Worm (Caenorhabditis elegans): Measurements from ENCODE around the gene W03F9.11.
A peak's percentile ranks its signal among the peaks of the same experiment; 100 is the strongest.

Gene W03F9.11

ce11 chrV:122750-123149 is 18.4 kb downstream of the W03F9.11 start, which contains the start of gene cgp-1 (continued):
- TF ChIP-seq nhr-6 (tag; optimal IDR thresholded peaks at IDR 0.05) (peak; percentile 19), dpl-1 (GFP tag; optimal IDR thresholded peaks at IDR 0.05) (peak; percentile 26)

ce11 chrV:122249-122648 is 18.9 kb downstream of the W03F9.11 start:
- TF ChIP-seq egl-43 (GFP tag; IDR thresholded peaks at IDR 0.05) (0 out of 2 replicates have a peak, but pooled peaks have one; percentile 7), set-16 (GFP tag; IDR thresholded peaks at IDR 0.05) (peak; percentile 81), T26A8.4 (GFP tag; IDR thresholded peaks at IDR 0.05) (no peak)

ce11 chrV:117312-117711 is 23.8 kb downstream of the W03F9.11 start:
- TF ChIP-seq T26A8.4 (GFP tag; IDR thresholded peaks at IDR 0.05) (peak; percentile 58), hlh-30 (tag; optimal IDR thresholded peaks at IDR 0.05; ENCODE audit: insufficient read depth) (no peak), T20F7.1 (GFP tag; optimal IDR thresholded peaks at IDR 0.05) (no peak), unc-39 (tag; optimal IDR thresholded peaks at IDR 0.05) (no peak), ceh-20 (GFP tag; IDR thresholded peaks at IDR 0.05) (no peak), snpc-1.2 (GFP tag; IDR thresholded peaks at IDR 0.05) (no peak), ceh-62 (tag; optimal IDR thresholded peaks at IDR 0.05) (no peak), mes-2 (tag; optimal IDR thresholded peaks at IDR 0.05; ENCODE audit: poor library complexity, severe bottlenecking) (no peak), rbr-2 (tag; optimal IDR thresholded peaks at IDR 0.05) (no peak), F49E8.2 (tag; optimal IDR thresholded peaks at IDR 0.05; ENCODE audit: borderline replicate concordance) (no peak), zip-11 (GFP tag; IDR thresholded peaks at IDR 0.05) (no peak), ZK337.2 (GFP tag; IDR thresholded peaks at IDR 0.05) (no peak), D1046.2 (GFP tag; IDR thresholded peaks at IDR 0.05) (0 out of 2 replicates have a peak, but pooled peaks have one; percentile 46), nhr-41 (GFP tag; IDR thresholded peaks at IDR 0.05) (0 out of 2 replicates have a peak, but pooled peaks have one; percentile 15), R02D3.7 (tag; optimal IDR thresholded peaks at IDR 0.05) (no peak), tra-1 (GFP tag; IDR thresholded peaks at IDR 0.05) (no peak), nhr-6 (tag; optimal IDR thresholded peaks at IDR 0.05) (no peak), hif-1 (tag; optimal IDR thresholded peaks at IDR 0.05) (no peak), saeg-2 (GFP tag; IDR thresholded peaks at IDR 0.05) (0 out of 2 replicates have a peak, but pooled peaks have one; percentile 37), nhr-28 (tag; optimal IDR thresholded peaks at IDR 0.05) (no peak), zag-1 (tag; optimal IDR thresholded peaks at IDR 0.05) (no peak), nhr-42 (GFP tag; IDR thresholded peaks at IDR 0.05) (no peak), ZK546.5 (tag; optimal IDR thresholded peaks at IDR 0.05) (no peak), daf-8 (GFP tag; IDR thresholded peaks at IDR 0.05) (no peak), ceh-32 (tag; optimal IDR thresholded peaks at IDR 0.05; ENCODE audit: poor library complexity) (no peak), Y48G9A.11 (GFP tag; IDR thresholded peaks at IDR 0.05) (peak; percentile 39; the same call in 1 of the 2 replicates), gei-8 (GFP tag; optimal IDR thresholded peaks at IDR 0.05) (peak; percentile 64), F10B5.3 (tag; optimal IDR thresholded peaks at IDR 0.05) (no peak), egl-43 (GFP tag; IDR thresholded peaks at IDR 0.05) (peak; percentile 74), tag-97 (GFP tag; IDR thresholded peaks at IDR 0.05) (no peak), nhr-77 (tag; optimal IDR thresholded peaks at IDR 0.05) (no peak), nhr-111 (GFP tag; optimal IDR thresholded peaks at IDR 0.05) (peak; percentile 20), set-16 (GFP tag; IDR thresholded peaks at IDR 0.05) (peak; percentile 94), mxl-3 (GFP tag; optimal IDR thresholded peaks at IDR 0.05) (no peak)

ce11 chrV:116243-116642 is 24.9 kb downstream of the W03F9.11 start:
- TF ChIP-seq hif-1 (tag; optimal IDR thresholded peaks at IDR 0.05) (no peak), nhr-11 (tag; optimal IDR thresholded peaks at IDR 0.05) (no peak), mes-2 (tag; optimal IDR thresholded peaks at IDR 0.05; ENCODE audit: poor library complexity, severe bottlenecking) (no peak), arid-1 (GFP tag; conservative IDR thresholded peaks at IDR 0.05) (no peak), set-16 (GFP tag; IDR thresholded peaks at IDR 0.05) (peak; percentile 86), Y75B8A.6 (GFP tag; IDR thresholded peaks at IDR 0.05) (no peak), unc-39 (tag; optimal IDR thresholded peaks at IDR 0.05) (no peak), fkh-10 (GFP tag; optimal IDR thresholded peaks at IDR 0.05) (no peak), snpc-4 (tag; optimal IDR thresholded peaks at IDR 0.05) (no peak), sdz-12 (GFP tag; optimal IDR thresholded peaks at IDR 0.05) (no peak), aha-1 (tag) (peak; percentile 65), T20F7.1 (GFP tag; optimal IDR thresholded peaks at IDR 0.05) (no peak), lim-7 (GFP tag; IDR thresholded peaks at IDR 0.05) (0 out of 2 replicates have a peak, but pooled peaks have one; percentile 30), skn-1 (tag; optimal IDR thresholded peaks at IDR 0.05) (no peak), R02D3.7 (tag; optimal IDR thresholded peaks at IDR 0.05) (no peak), hmg-1.1 (GFP tag; IDR thresholded peaks at IDR 0.05) (no peak), egl-43 (GFP tag; IDR thresholded peaks at IDR 0.05) (no peak), dmd-9 (GFP tag; IDR thresholded peaks at IDR 0.05) (no peak), ceh-44 (GFP tag; IDR thresholded peaks at IDR 0.05) (no peak)
